Fruit fly (Drosophila melanogaster) whole organism, embryonic: ENCODE data around the gene CG3165.

ENCODE experiments used
- Awh ChIP-seq: fragments of 200-800 bp; sonication (Bioruptor generic); IDR thresholded peaks from 2 replicates; pipeline ENCODE4, ENCODE4 v1.3.6; 2022; ENCODE audit warnings: missing biosample characterization, missing genetic modification characterization
- Bteb2 ChIP-seq: fragments of 200-800 bp; sonication (Bioruptor generic); optimal IDR thresholded peaks from 2 replicates; lab custom pipeline; 2016; ENCODE audit warnings: missing biosample characterization, missing genetic modification characterization
- CG10209 ChIP-seq: fragments of 200-800 bp; sonication (Bioruptor generic); optimal IDR thresholded peaks from 3 replicates; lab custom pipeline; 2017; ENCODE audit warnings: missing biosample characterization, mild to moderate bottlenecking, missing genetic modification characterization, missing genetic modification reagents
- CG11093 ChIP-seq: fragments of 200-800 bp; sonication (Bioruptor generic); IDR thresholded peaks from 3 replicates; pipeline ENCODE4 v1.3.6; 2022; ENCODE audit warnings: missing biosample characterization, missing genetic modification characterization
- CG11398 ChIP-seq: fragments of 200-800 bp; sonication (Bioruptor generic); optimal IDR thresholded peaks from 2 replicates; lab custom pipeline; 2016; ENCODE audit warnings: missing biosample characterization, missing genetic modification characterization
- CG11723 ChIP-seq: fragments of 200-800 bp; sonication (Bioruptor generic); optimal IDR thresholded peaks from 2 replicates; lab custom pipeline; 2017; ENCODE audit warnings: missing biosample characterization, mild to moderate bottlenecking, missing genetic modification characterization
- CG12071 ChIP-seq: fragments of 200-800 bp; sonication (Bioruptor generic); optimal IDR thresholded peaks from 3 replicates; lab custom pipeline; 2018; ENCODE audit warnings: missing biosample characterization, mild to moderate bottlenecking, missing genetic modification characterization
- CG1233 ChIP-seq: fragments of 200-800 bp; sonication (Bioruptor generic); optimal IDR thresholded peaks from 4 replicates; lab custom pipeline; 2018; ENCODE audit warnings: missing biosample characterization, mild to moderate bottlenecking, missing genetic modification characterization
- CG14965 ChIP-seq: fragments of 200-800 bp; sonication (Bioruptor generic); optimal IDR thresholded peaks from 2 replicates; lab custom pipeline; 2016; ENCODE audit warnings: missing biosample characterization, missing genetic modification characterization, borderline replicate concordance
- CG15269 ChIP-seq: fragments of 200-800 bp; sonication (Bioruptor generic); optimal IDR thresholded peaks from 2 replicates; lab custom pipeline; 2018; ENCODE audit warnings: missing biosample characterization, mild to moderate bottlenecking, missing genetic modification characterization, moderate library complexity
- CG16815 ChIP-seq: fragments of 200-800 bp; sonication (Bioruptor generic); optimal IDR thresholded peaks from 3 replicates; lab custom pipeline; 2017; ENCODE audit warnings: missing biosample characterization, mild to moderate bottlenecking, missing genetic modification characterization
- CG18599 ChIP-seq: fragments of 200-800 bp; sonication (Bioruptor generic); optimal IDR thresholded peaks from 3 replicates; lab custom pipeline; 2017; ENCODE audit warnings: missing biosample characterization, missing genetic modification characterization, mild to moderate bottlenecking, moderate library complexity, missing genetic modification reagents
- CG2875 ChIP-seq: fragments of 200-800 bp; sonication (Bioruptor generic); optimal IDR thresholded peaks from 2 replicates; lab custom pipeline; 2017; ENCODE audit warnings: missing biosample characterization, mild to moderate bottlenecking, missing genetic modification characterization, missing genetic modification reagents
- CG2889 ChIP-seq: fragments of 200-800 bp; sonication (Bioruptor generic); IDR thresholded peaks from 3 replicates; pipeline ENCODE4 v1.3.6; 2022; ENCODE audit warnings: missing biosample characterization, missing genetic modification characterization
- CG30403 ChIP-seq: fragments of 200-800 bp; sonication (Bioruptor generic); optimal IDR thresholded peaks from 3 replicates; lab custom pipeline; 2016; ENCODE audit warnings: missing biosample characterization, missing genetic modification characterization
- CG32532 ChIP-seq: fragments of 200-800 bp; sonication (Bioruptor generic); IDR thresholded peaks from 2 replicates; pipeline ENCODE4 v1.3.6; 2022; ENCODE audit warnings: missing biosample characterization, missing genetic modification characterization
- CG4328 ChIP-seq: fragments of 200-800 bp; sonication (Bioruptor generic); optimal IDR thresholded peaks from 3 replicates; lab custom pipeline; 2017; ENCODE audit warnings: missing biosample characterization, missing genetic modification reagents, missing genetic modification characterization
- CG5245 ChIP-seq: fragments of 200-800 bp; sonication (Bioruptor generic); optimal IDR thresholded peaks from 3 replicates; lab custom pipeline; 2016; ENCODE audit warnings: missing biosample characterization, missing genetic modification characterization
- D ChIP-seq, 2 experiments: fragments of 200-800 bp in 1 of 2; fragments of >200 bp in 1 of 2; sonication (Bioruptor generic) in 1 of 2; optimal IDR thresholded peaks; 2 replicates in 1 of 2; 3 replicates in 1 of 2; lab custom pipeline; 2017; ENCODE audit warnings: mild to moderate bottlenecking in 1 of 2, missing biosample characterization in 1 of 2, missing genetic modification characterization in 1 of 2, missing genetic modification reagents in 1 of 2
- Doc2 ChIP-seq: fragments of 200-800 bp; sonication (Bioruptor generic); IDR thresholded peaks from 2 replicates; pipeline ENCODE4 v1.3.6; 2022; ENCODE audit warnings: missing biosample characterization, missing genetic modification characterization
- E2f1 ChIP-seq: fragments of 200-800 bp; sonication (Bioruptor generic); IDR thresholded peaks from 2 replicates; pipeline ENCODE4 v1.3.6; 2022; ENCODE audit warnings: missing biosample characterization, missing genetic modification characterization
- H15 ChIP-seq: fragments of 200-800 bp; sonication (Bioruptor generic); IDR thresholded peaks from 3 replicates; pipeline ENCODE4 v1.3.6; 2022; ENCODE audit warnings: missing biosample characterization, missing genetic modification characterization
- NFAT ChIP-seq: fragments of 200-800 bp; sonication (Bioruptor generic); IDR thresholded peaks from 2 replicates; pipeline ENCODE4 v1.3.6; 2022; ENCODE audit warnings: missing biosample characterization, missing genetic modification characterization
- Nf-YB ChIP-seq: fragments of 200-800 bp; sonication (Bioruptor generic); optimal IDR thresholded peaks from 3 replicates; lab custom pipeline; 2019; ENCODE audit warnings: missing biosample characterization, mild to moderate bottlenecking, missing genetic modification characterization, moderate library complexity
- Poxn ChIP-seq: fragments of 200-800 bp; sonication (Bioruptor generic); IDR thresholded peaks from 2 replicates; pipeline ENCODE4 v1.3.6; 2022; ENCODE audit warnings: missing biosample characterization, missing genetic modification characterization
- Rfx ChIP-seq: fragments of 200-800 bp; sonication (Bioruptor generic); IDR thresholded peaks from 2 replicates; pipeline ENCODE4 v1.3.6; 2022; ENCODE audit warnings: missing biosample characterization, missing genetic modification characterization
- Stat92E ChIP-seq, 3 experiments: fragments of >200 bp in 2 of 3; fragments of 200-800 bp in 1 of 3; sonication (Bioruptor generic) in 1 of 3; optimal IDR thresholded peaks; 2 replicates each; lab custom pipeline; 2017 to 2019; ENCODE audit warnings: missing biosample characterization in 3 of 3, missing genetic modification characterization in 3 of 3, mild to moderate bottlenecking in 1 of 3, moderate library complexity in 1 of 3
- TFAM ChIP-seq: fragments of 200-800 bp; sonication (Bioruptor generic); optimal IDR thresholded peaks from 2 replicates; lab custom pipeline; 2017; ENCODE audit warnings: missing biosample characterization, missing genetic modification characterization, inconsistent platforms
- Xrp1 ChIP-seq: fragments of 200-800 bp; sonication (Bioruptor generic); IDR thresholded peaks from 2 replicates; pipeline ENCODE4 v1.3.6; 2022; ENCODE audit warnings: missing biosample characterization, missing genetic modification characterization
- bbx ChIP-seq: fragments of 200-800 bp; sonication (Bioruptor generic); IDR thresholded peaks from 2 replicates; pipeline ENCODE4 v1.3.6; 2022; ENCODE audit warnings: missing biosample characterization, missing genetic modification characterization; ENCODE audit not compliant: partially characterized antibody
- cad ChIP-seq: fragments of >200 bp; optimal IDR thresholded peaks from 2 replicates; lab custom pipeline; 2017; ENCODE audit warnings: missing biosample characterization, missing genetic modification characterization
- cato ChIP-seq: fragments of 200-800 bp; sonication (Bioruptor generic); optimal IDR thresholded peaks from 2 replicates; lab custom pipeline; 2016; ENCODE audit warnings: missing biosample characterization, missing genetic modification characterization, borderline replicate concordance
- cwo ChIP-seq: fragments of 200-800 bp; sonication (Bioruptor generic); optimal IDR thresholded peaks from 3 replicates; lab custom pipeline; 2017; ENCODE audit warnings: missing biosample characterization, missing genetic modification characterization, mild to moderate bottlenecking, moderate library complexity, missing genetic modification reagents
- dm ChIP-seq: fragments of 200-800 bp; sonication (Bioruptor generic); optimal IDR thresholded peaks from 3 replicates; lab custom pipeline; 2016; ENCODE audit warnings: missing biosample characterization, missing genetic modification characterization
- dmrt11E ChIP-seq: fragments of 200-800 bp; sonication (Bioruptor generic); optimal IDR thresholded peaks from 3 replicates; lab custom pipeline; 2018; ENCODE audit warnings: missing biosample characterization, mild to moderate bottlenecking, missing genetic modification characterization, moderate library complexity
- eve ChIP-seq, 2 experiments: fragments of >200 bp; optimal IDR thresholded peaks; 2 replicates each; lab custom pipeline; 2017; ENCODE audit warnings: missing biosample characterization in 2 of 2, missing genetic modification characterization in 2 of 2
- fd96Cb ChIP-seq: fragments of 200-800 bp; sonication (Bioruptor generic); optimal IDR thresholded peaks from 2 replicates; lab custom pipeline; 2018; ENCODE audit warnings: missing biosample characterization, mild to moderate bottlenecking, missing genetic modification characterization, moderate library complexity
- gem ChIP-seq: fragments of 200-800 bp; sonication (Bioruptor generic); optimal IDR thresholded peaks from 2 replicates; lab custom pipeline; 2019; ENCODE audit warnings: missing biosample characterization, mild to moderate bottlenecking, missing genetic modification characterization, moderate library complexity
- insv ChIP-seq, 2 experiments: fragments of 200-800 bp; sonication (Bioruptor generic); optimal IDR thresholded peaks; 3 replicates each; lab custom pipeline; 2016 to 2018; ENCODE audit warnings: missing biosample characterization in 2 of 2, missing genetic modification characterization in 2 of 2
- jigr1 ChIP-seq: fragments of 200-800 bp; sonication (Bioruptor generic); IDR thresholded peaks from 3 replicates; pipeline ENCODE4 v1.3.6; 2022; ENCODE audit warnings: missing biosample characterization, missing genetic modification characterization
- mld ChIP-seq: fragments of 200-800 bp; sonication (Bioruptor generic); IDR thresholded peaks from 3 replicates; pipeline ENCODE4 v1.3.6; 2022; ENCODE audit warnings: missing biosample characterization, missing genetic modification characterization; ENCODE audit not compliant: partially characterized antibody
- nerfin-1 ChIP-seq: fragments of 200-800 bp; sonication (Bioruptor generic); optimal IDR thresholded peaks from 3 replicates; lab custom pipeline; 2019; ENCODE audit warnings: missing biosample characterization, mild to moderate bottlenecking, missing genetic modification characterization, moderate library complexity
- odd ChIP-seq: fragments of 200-800 bp; sonication (Bioruptor generic); optimal IDR thresholded peaks from 2 replicates; lab custom pipeline; 2017; ENCODE audit warnings: missing biosample characterization, mild to moderate bottlenecking, missing genetic modification characterization
- phol ChIP-seq: fragments of 200-800 bp; sonication (Bioruptor generic); optimal IDR thresholded peaks from 3 replicates; lab custom pipeline; 2018; ENCODE audit warnings: missing biosample characterization, mild to moderate bottlenecking, missing genetic modification characterization, moderate library complexity
- pnt ChIP-seq: fragments of 200-800 bp; sonication (Bioruptor generic); optimal IDR thresholded peaks from 3 replicates; lab custom pipeline; 2016; ENCODE audit warnings: missing biosample characterization, missing genetic modification characterization
- pzg ChIP-seq: fragments of 200-800 bp; sonication (Bioruptor generic); optimal IDR thresholded peaks from 3 replicates; lab custom pipeline; 2018; ENCODE audit warnings: missing biosample characterization, mild to moderate bottlenecking, missing genetic modification characterization, moderate library complexity
- sens ChIP-seq: fragments of 200-800 bp; sonication (Bioruptor generic); peaks from one replicate; lab custom pipeline; 2016; ENCODE audit warnings: missing biosample characterization, missing genetic modification characterization
- slbo ChIP-seq: fragments of 200-800 bp; sonication (Bioruptor generic); IDR thresholded peaks from 2 replicates; pipeline ENCODE4 v1.3.6; 2022; ENCODE audit warnings: missing biosample characterization, missing genetic modification characterization
- slou ChIP-seq: fragments of 200-800 bp; sonication (Bioruptor generic); optimal IDR thresholded peaks from 3 replicates; lab custom pipeline; 2016; ENCODE audit warnings: missing biosample characterization, missing genetic modification characterization
- zen2 ChIP-seq: fragments of 200-800 bp; sonication (Bioruptor generic); IDR thresholded peaks from 3 replicates; pipeline ENCODE4 v1.3.6; 2022; ENCODE audit warnings: missing biosample characterization, missing genetic modification characterization; ENCODE audit not compliant: partially characterized antibody
- zfh1 ChIP-seq: fragments of 200-800 bp; sonication (Bioruptor generic); IDR thresholded peaks from 3 replicates; pipeline ENCODE4 v1.3.6; 2022; ENCODE audit warnings: missing biosample characterization, missing genetic modification characterization

Gene CG3165

dm6 chr2L:3022986-3023385 is 46.1 kb downstream of the CG3165 start, which contains the start of the genes alpha4GT1 and Prp40 (continued):
- TF ChIP-seq D (optimal IDR thresholded peaks at IDR 0.05; lab: Kevin White, UChicago): no peak
- no peak for TF ChIP-seq D (GFP tag; optimal IDR thresholded peaks at IDR 0.05; lab: Kevin White, UChicago)
- TF ChIP-seq CG1233: no peak
- no peak for TF ChIP-seq Bteb2
- TF ChIP-seq fd96Cb (tag; lab: Kevin White, UChicago): no peak
- no peak for TF ChIP-seq CG12071 (GFP tag; lab: Kevin White, UChicago)
- TF ChIP-seq zen2 (GFP tag; lab: Robert Waterston, UW): peak; percentile 90
- no peak for TF ChIP-seq TFAM (GFP tag; lab: Kevin White, UChicago)
- no peak for TF ChIP-seq nerfin-1 (tag; lab: Kevin White, UChicago)
- peak; percentile 81 for TF ChIP-seq pzg (GFP tag; lab: Kevin White, UChicago)
- TF ChIP-seq slou (GFP tag; lab: Kevin White, UChicago): no peak
- 0 out of 2 replicates have a peak, but pooled peaks have one; percentile 15 for TF ChIP-seq NFAT (GFP tag; lab: Robert Waterston, UW)
- no peak for TF ChIP-seq Awh
- no peak for TF ChIP-seq CG15269 (tag; lab: Kevin White, UChicago)
- TF ChIP-seq bbx: peak; percentile 89
- no peak for TF ChIP-seq slbo (GFP tag; lab: Robert Waterston, UW)
- no peak for TF ChIP-seq Rfx (GFP tag; lab: Robert Waterston, UW)
- TF ChIP-seq E2f1 (GFP tag; lab: Robert Waterston, UW): no peak
- TF ChIP-seq H15: no peak
- TF ChIP-seq insv (GFP tag; optimal IDR thresholded peaks at IDR 0.05; lab: Kevin White, UChicago): no peak
- TF ChIP-seq sens (GFP tag; lab: Kevin White, UChicago): no peak
- TF ChIP-seq Poxn: no peak
- no peak for TF ChIP-seq CG30403 (GFP tag; lab: Kevin White, UChicago)
- no peak for TF ChIP-seq CG10209 (GFP tag; lab: Kevin White, UChicago)
- TF ChIP-seq cwo: no peak
- no peak for TF ChIP-seq eve (GFP tag; optimal IDR thresholded peaks at IDR 0.05; lab: Kevin White, UChicago)
- TF ChIP-seq zfh1: no peak
- TF ChIP-seq CG11398: no peak
- no peak for TF ChIP-seq CG16815 (GFP tag; lab: Kevin White, UChicago)
- TF ChIP-seq jigr1: no peak
- no peak for TF ChIP-seq gem (tag; lab: Kevin White, UChicago)
- no peak for TF ChIP-seq Nf-YB (GFP tag; lab: Kevin White, UChicago)
- no peak for TF ChIP-seq dmrt11E (tag; lab: Kevin White, UChicago)
- no peak for TF ChIP-seq odd
- no peak for TF ChIP-seq phol (tag; lab: Kevin White, UChicago)
- TF ChIP-seq dm (GFP tag; lab: Kevin White, UChicago): peak; percentile 61
- TF ChIP-seq CG5245: no peak
- TF ChIP-seq CG11093: no peak
- no peak for TF ChIP-seq Stat92E (GFP tag; optimal IDR thresholded peaks at IDR 0.05; lab: Kevin White, UChicago)
- no peak for TF ChIP-seq CG2875 (GFP tag; lab: Kevin White, UChicago)
- no peak for TF ChIP-seq cad (GFP tag; lab: Kevin White, UChicago)
- TF ChIP-seq CG32532 (GFP tag; lab: Robert Waterston, UW): no peak
- no peak for TF ChIP-seq CG11723
- TF ChIP-seq cato (GFP tag; lab: Kevin White, UChicago): no peak
- no peak for TF ChIP-seq Doc2 (GFP tag; lab: Robert Waterston, UW)
- TF ChIP-seq Xrp1 (GFP tag; lab: Robert Waterston, UW): no peak
- TF ChIP-seq CG14965: no peak
- peak; percentile 80 for TF ChIP-seq mld (GFP tag; lab: Robert Waterston, UW)
- no peak for TF ChIP-seq CG18599 (GFP tag; lab: Kevin White, UChicago)
- TF ChIP-seq pnt (GFP tag; lab: Kevin White, UChicago): no peak
- no peak for TF ChIP-seq CG2889 (GFP tag; lab: Robert Waterston, UW)
- no peak for TF ChIP-seq CG4328 (GFP tag; lab: Kevin White, UChicago)
